Worm (Caenorhabditis elegans) whole organism, L4 larva: ENCODE data around the gene cyp-42A1.

Experiments
- F10B5.3 ChIP-seq: sonication (generic microtip); optimal IDR thresholded peaks from 2 replicates; lab custom pipeline; 2016; ENCODE audit warnings: mild to moderate bottlenecking, missing genetic modification characterization, missing compliant biosample characterization
- F26F4.8 ChIP-seq: fragments of 200-800 bp; sonication (Bioruptor generic); conservative IDR thresholded peaks from 2 replicates; pipeline ENCODE4 v1.3.6; 2022; ENCODE audit warnings: missing genetic modification characterization, missing compliant biosample characterization
- F44E2.7 ChIP-seq: fragments of 200-800 bp; sonication (Bioruptor generic); IDR thresholded peaks from 2 replicates; pipeline ENCODE4 v2.1.2; 2022; ENCODE audit warnings: missing genetic modification characterization, missing compliant biosample characterization
- F49E8.2 ChIP-seq: sonication (generic microtip); optimal IDR thresholded peaks from 2 replicates; lab custom pipeline; 2016; ENCODE audit warnings: missing compliant biosample characterization, mild to moderate bottlenecking, missing genetic modification characterization, borderline replicate concordance
- R02D3.7 ChIP-seq: fragments of 150-350 bp; sonication (generic microtip); optimal IDR thresholded peaks from 3 replicates; lab custom pipeline; 2014; ENCODE audit warnings: missing biosample characterization, missing genetic modification characterization
- T20F7.1 ChIP-seq: fragments of 200-800 bp; sonication (Bioruptor generic); optimal IDR thresholded peaks from 2 replicates; lab custom pipeline; 2018; ENCODE audit warnings: mild to moderate bottlenecking, missing genetic modification characterization, missing compliant biosample characterization
- Y105C5A.15 ChIP-seq: fragments of 200-800 bp; sonication (Bioruptor generic); IDR thresholded peaks from 2 replicates; pipeline ENCODE4 v1.3.6; 2022; ENCODE audit warnings: missing genetic modification characterization, missing compliant biosample characterization
- aha-1 ChIP-seq: fragments of 150-350 bp; peaks from one replicate; lab custom pipeline; 2014; ENCODE audit warnings: missing biosample characterization, missing genetic modification characterization
- attf-4 ChIP-seq: sonication (generic microtip); optimal IDR thresholded peaks from 3 replicates; lab custom pipeline; 2017; ENCODE audit warnings: missing biosample characterization, missing genetic modification characterization
- ceh-28 ChIP-seq: fragments of 150-350 bp; optimal IDR thresholded peaks from 2 replicates; lab custom pipeline; 2014; ENCODE audit warnings: missing biosample characterization, missing genetic modification reagents, missing genetic modification characterization
- ceh-44 ChIP-seq: fragments of 200-800 bp; sonication (Bioruptor generic); IDR thresholded peaks from 2 replicates; pipeline ENCODE4 v1.3.6; 2022; ENCODE audit warnings: missing genetic modification reagents, missing genetic modification characterization, missing compliant biosample characterization
- cey-2 ChIP-seq: sonication (generic microtip); optimal IDR thresholded peaks from 3 replicates; lab custom pipeline; 2017; ENCODE audit warnings: missing genetic modification characterization, mild to moderate bottlenecking, missing compliant biosample characterization, antibody characterized with exemption, borderline replicate concordance; ENCODE audit not compliant: insufficient read depth
- daf-12 ChIP-seq: fragments of 150-350 bp; optimal IDR thresholded peaks from 2 replicates; lab custom pipeline; 2014; ENCODE audit warnings: missing biosample characterization, missing genetic modification reagents, missing genetic modification characterization
- daf-8 ChIP-seq: fragments of 200-800 bp; sonication (Bioruptor generic); IDR thresholded peaks from 2 replicates; pipeline ENCODE4 v1.3.6; 2022; ENCODE audit warnings: missing genetic modification characterization, missing compliant biosample characterization
- dmd-6 ChIP-seq: fragments of 200-800 bp; sonication (Bioruptor generic); IDR thresholded peaks from 2 replicates; pipeline ENCODE4 v1.3.6; 2022; ENCODE audit warnings: missing genetic modification reagents, missing genetic modification characterization, missing compliant biosample characterization
- dmd-9 ChIP-seq: fragments of 200-800 bp; sonication (Bioruptor generic); IDR thresholded peaks from 2 replicates; pipeline ENCODE4 v1.3.6; 2022; ENCODE audit warnings: missing genetic modification reagents, missing genetic modification characterization, missing compliant biosample characterization
- dpl-1 ChIP-seq: fragments of 150-350 bp; optimal IDR thresholded peaks from 2 replicates; lab custom pipeline; 2014; ENCODE audit warnings: missing biosample characterization, missing genetic modification reagents, missing genetic modification characterization
- egl-27 ChIP-seq: sonication (generic microtip); optimal IDR thresholded peaks from 3 replicates; lab custom pipeline; 2017; ENCODE audit warnings: missing biosample characterization, missing genetic modification reagents, missing genetic modification characterization
- egl-43 ChIP-seq: fragments of 200-800 bp; sonication (Bioruptor generic); IDR thresholded peaks from 2 replicates; pipeline ENCODE4 v1.3.6; 2022; ENCODE audit warnings: missing genetic modification reagents, missing genetic modification characterization, missing compliant biosample characterization
- hif-1 ChIP-seq, 2 experiments: sonication (generic microtip); optimal IDR thresholded peaks; 2 replicates each; lab custom pipeline; 2016 to 2017; ENCODE audit warnings: missing compliant biosample characterization in 2 of 2, missing genetic modification characterization in 2 of 2, missing genetic modification reagents in 2 of 2, missing genotype in 2 of 2, mild to moderate bottlenecking in 1 of 2
- hlh-30 ChIP-seq: sonication (generic microtip); optimal IDR thresholded peaks from 2 replicates; lab custom pipeline; 2017; ENCODE audit warnings: antibody characterized with exemption, mild to moderate bottlenecking, missing genetic modification characterization, missing compliant biosample characterization; ENCODE audit not compliant: insufficient read depth
- lim-7 ChIP-seq: fragments of 200-800 bp; sonication (Bioruptor generic); IDR thresholded peaks from 2 replicates; pipeline ENCODE4 v1.3.6; 2022; ENCODE audit warnings: missing genetic modification characterization, missing compliant biosample characterization
- lin-15B ChIP-seq: fragments of 150-350 bp; sonication (generic microtip); optimal IDR thresholded peaks from 3 replicates; lab custom pipeline; 2014; ENCODE audit warnings: missing biosample characterization, missing genetic modification characterization
- lin-38 ChIP-seq: fragments of 200-800 bp; sonication (Bioruptor generic); IDR thresholded peaks from 2 replicates; pipeline ENCODE4 v1.3.6; 2022; ENCODE audit warnings: missing genetic modification reagents, missing genetic modification characterization, missing compliant biosample characterization
- lin-39 ChIP-seq: fragments of 150-350 bp; optimal IDR thresholded peaks from 2 replicates; lab custom pipeline; 2014; ENCODE audit warnings: missing biosample characterization, missing genetic modification reagents, missing genetic modification characterization
- lsy-2 ChIP-seq, 2 experiments: fragments of 150-350 bp in 1 of 2; sonication (generic microtip) in 1 of 2; optimal IDR thresholded peaks; 2 replicates each; lab custom pipeline; 2014 to 2017; ENCODE audit warnings: missing biosample characterization in 2 of 2, missing genetic modification characterization in 2 of 2
- madf-9 ChIP-seq: fragments of 200-800 bp; sonication (Bioruptor generic); conservative IDR thresholded peaks from 2 replicates; pipeline ENCODE4 v1.3.6; 2022; ENCODE audit warnings: missing genetic modification reagents, missing genetic modification characterization, missing compliant biosample characterization
- mdl-1 ChIP-seq, 2 experiments: fragments of 150-350 bp in 1 of 2; sonication (generic microtip) in 1 of 2; optimal IDR thresholded peaks; 2 replicates each; lab custom pipeline; 2014 to 2017; ENCODE audit warnings: missing biosample characterization in 2 of 2, missing genetic modification characterization in 2 of 2
- mdt-29 ChIP-seq: fragments of 200-800 bp; sonication (Bioruptor generic); IDR thresholded peaks from 2 replicates; pipeline ENCODE4 v1.3.6; 2022; ENCODE audit warnings: missing genetic modification reagents, missing genetic modification characterization, missing compliant biosample characterization
- mep-1 ChIP-seq: fragments of 150-350 bp; sonication (generic microtip); optimal IDR thresholded peaks from 3 replicates; lab custom pipeline; 2014; ENCODE audit warnings: missing biosample characterization, missing genetic modification characterization
- mes-2 ChIP-seq: sonication (generic microtip); optimal IDR thresholded peaks from 2 replicates; lab custom pipeline; 2016; ENCODE audit warnings: missing genotype, mild to moderate bottlenecking, missing genetic modification characterization, missing compliant biosample characterization; ENCODE audit not compliant: poor library complexity, severe bottlenecking
- mxl-2 ChIP-seq: fragments of 200-800 bp; sonication (Bioruptor generic); conservative IDR thresholded peaks from 2 replicates; pipeline ENCODE4 v1.3.6; 2022; ENCODE audit warnings: missing genetic modification reagents, missing genetic modification characterization, missing compliant biosample characterization
- mxl-3 ChIP-seq: fragments of 200-800 bp; sonication (Bioruptor generic); optimal IDR thresholded peaks from 2 replicates; lab custom pipeline; 2018; ENCODE audit warnings: mild to moderate bottlenecking, missing genetic modification characterization, missing compliant biosample characterization
- nhr-10 ChIP-seq: fragments of 150-350 bp; optimal IDR thresholded peaks from 2 replicates; lab custom pipeline; 2014; ENCODE audit warnings: missing biosample characterization, missing genetic modification characterization
- nhr-237 ChIP-seq: sonication (generic microtip); optimal IDR thresholded peaks from 2 replicates; lab custom pipeline; 2017; ENCODE audit warnings: missing biosample characterization, missing genetic modification characterization
- nhr-25 ChIP-seq: sonication (generic microtip); optimal IDR thresholded peaks from 2 replicates; lab custom pipeline; 2017; ENCODE audit warnings: missing genetic modification characterization, mild to moderate bottlenecking, missing compliant biosample characterization, antibody characterized with exemption, moderate library complexity, borderline replicate concordance; ENCODE audit not compliant: insufficient read depth
- nhr-42 ChIP-seq: fragments of 200-800 bp; sonication (Bioruptor generic); IDR thresholded peaks from 2 replicates; pipeline ENCODE4 v1.3.6; 2022; ENCODE audit warnings: missing genetic modification characterization, missing compliant biosample characterization
- nhr-76 ChIP-seq: fragments of 150-350 bp; optimal IDR thresholded peaks from 2 replicates; lab custom pipeline; 2014; ENCODE audit warnings: missing biosample characterization, missing genetic modification characterization
- php-3 ChIP-seq: fragments of 200-800 bp; sonication (Bioruptor generic); IDR thresholded peaks from 2 replicates; pipeline ENCODE4 v1.3.6; 2022; ENCODE audit warnings: missing genetic modification reagents, missing genetic modification characterization, missing compliant biosample characterization
- pqm-1 ChIP-seq: sonication (generic microtip); optimal IDR thresholded peaks from 2 replicates; lab custom pipeline; 2017; ENCODE audit warnings: missing biosample characterization, missing genetic modification characterization
- sdz-12 ChIP-seq: fragments of 200-800 bp; sonication (Bioruptor generic); optimal IDR thresholded peaks from 2 replicates; lab custom pipeline; 2018; ENCODE audit warnings: mild to moderate bottlenecking, missing genetic modification characterization, missing compliant biosample characterization
- spr-1 ChIP-seq: sonication (generic microtip); optimal IDR thresholded peaks from 2 replicates; lab custom pipeline; 2016; ENCODE audit warnings: mild to moderate bottlenecking, missing genetic modification characterization, missing compliant biosample characterization
- spr-3 ChIP-seq: fragments of 200-800 bp; sonication (Bioruptor generic); optimal IDR thresholded peaks from 2 replicates; lab custom pipeline; 2018; ENCODE audit warnings: mild to moderate bottlenecking, missing genetic modification characterization, missing compliant biosample characterization
- tra-1 ChIP-seq: fragments of 200-800 bp; sonication (Bioruptor generic); IDR thresholded peaks from 2 replicates; pipeline ENCODE4 v1.3.6; 2022; ENCODE audit warnings: missing genetic modification reagents, missing genetic modification characterization, missing compliant biosample characterization
- unc-130 ChIP-seq: sonication (generic microtip); optimal IDR thresholded peaks from 2 replicates; lab custom pipeline; 2016; ENCODE audit warnings: missing genetic modification reagents, missing genetic modification characterization, missing compliant biosample characterization
- unc-39 ChIP-seq: sonication (generic microtip); optimal IDR thresholded peaks from 2 replicates; lab custom pipeline; 2017; ENCODE audit warnings: missing biosample characterization, missing genetic modification characterization
- vab-7 ChIP-seq: fragments of 200-800 bp; sonication (Bioruptor generic); IDR thresholded peaks from 2 replicates; pipeline ENCODE4 v1.3.6; 2022; ENCODE audit warnings: missing genetic modification reagents, missing genetic modification characterization, missing compliant biosample characterization
- zfp-2 ChIP-seq: sonication (generic microtip); optimal IDR thresholded peaks from 2 replicates; lab custom pipeline; 2016; ENCODE audit warnings: mild to moderate bottlenecking, missing genetic modification characterization, missing compliant biosample characterization
- ztf-11 ChIP-seq: fragments of 150-350 bp; optimal IDR thresholded peaks from 2 replicates; lab custom pipeline; 2014; ENCODE audit warnings: missing biosample characterization, missing genetic modification characterization

Gene cyp-42A1

ce11 chrV:18911736-18912135 lies at the start of gene cyp-42A1:
Gene cyp-42A1 (plus strand): TSS chrV:18912036.
- TF ChIP-seq tra-1 (GFP tag; lab: Robert Waterston, UW) (no peak), daf-8 (GFP tag; lab: Robert Waterston, UW) (no peak), nhr-10 (tag; lab: Kevin White, UChicago) (no peak), mxl-3 (no peak), T20F7.1 (GFP tag; lab: Kevin White, UChicago) (no peak), zfp-2 (no peak), mep-1 (tag; lab: Kevin White, UChicago) (no peak), madf-9 (no peak), mxl-2 (no peak), nhr-237 (tag; lab: Kevin White, UChicago) (no peak), F10B5.3 (tag; lab: Kevin White, UChicago) (no peak), F44E2.7 (GFP tag; lab: Robert Waterston, UW) (no peak), unc-39 (tag; lab: Kevin White, UChicago) (no peak), dpl-1 (GFP tag; lab: Kevin White, UChicago) (no peak), spr-3 (GFP tag; lab: Kevin White, UChicago) (no peak), egl-27 (no peak), aha-1 (no peak), mdt-29 (no peak)

- TF ChIP-seq dpl-1 (GFP tag; lab: Kevin White, UChicago) (no peak), hif-1 (tag; optimal IDR thresholded peaks at IDR 0.05; lab: Kevin White, UChicago) (no peak), lin-15B (no peak), egl-27 (no peak), F26F4.8 (GFP tag; lab: Robert Waterston, UW) (no peak), Y105C5A.15 (no peak), mes-2 (tag; lab: Kevin White, UChicago) (no peak), F49E8.2 (no peak), daf-12 (tag; lab: Kevin White, UChicago) (no peak), aha-1 (peak; percentile 13), dmd-6 (GFP tag; lab: Robert Waterston, UW) (peak; percentile 21; the same call in 1 of the 2 replicates), tra-1 (GFP tag; lab: Robert Waterston, UW) (no peak), egl-43 (GFP tag; lab: Robert Waterston, UW) (no peak), dmd-9 (GFP tag; lab: Robert Waterston, UW) (no peak), nhr-25 (tag; lab: Kevin White, UChicago) (no peak), spr-1 (no peak), cey-2 (tag; lab: Kevin White, UChicago) (no peak), hlh-30 (no peak), ceh-44 (GFP tag; lab: Robert Waterston, UW) (no peak), attf-4 (tag; lab: Kevin White, UChicago) (no peak), zfp-2 (no peak), lsy-2 (tag; optimal IDR thresholded peaks at IDR 0.05; lab: Kevin White, UChicago) (peak in 1 of 2 experiments; percentile 38), T20F7.1 (GFP tag; lab: Kevin White, UChicago) (no peak), pqm-1 (peak; percentile 13), lin-39 (tag; lab: Kevin White, UChicago) (no peak), ceh-28 (tag; lab: Kevin White, UChicago) (no peak), nhr-42 (GFP tag; lab: Robert Waterston, UW) (no peak), mdl-1 (tag; optimal IDR thresholded peaks at IDR 0.05; lab: Kevin White, UChicago) (peak in 1 of 2 experiments; percentile 21), mep-1 (tag; lab: Kevin White, UChicago) (peak; percentile 39), unc-130 (GFP tag; lab: Kevin White, UChicago) (no peak), lin-38 (GFP tag; lab: Robert Waterston, UW) (no peak), php-3 (GFP tag; lab: Robert Waterston, UW) (0 out of 2 replicates have a peak, but pooled peaks have one; percentile 27), sdz-12 (no peak), vab-7 (GFP tag; lab: Robert Waterston, UW) (no peak), ztf-11 (tag; lab: Kevin White, UChicago) (no peak), R02D3.7 (no peak), lim-7 (no peak), nhr-76 (tag; lab: Kevin White, UChicago) (no peak), mxl-3 (peak; percentile 61)
Observed at ce11 chrV:18868517-18868916, 43.3 kb upstream of the cyp-42A1 start.
